Fruit fly (Drosophila melanogaster) whole organism, prepupa: ENCODE results near the gene CG1271.

Source experiments
- Blimp-1 ChIP-seq: fragments of 200-800 bp; sonication (Bioruptor generic); optimal IDR thresholded peaks from 3 replicates; lab custom pipeline; 2017; ENCODE audit warnings: missing biosample characterization, missing genetic modification characterization, mild to moderate bottlenecking, moderate library complexity, missing genetic modification reagents
- CG10631 ChIP-seq: fragments of 200-800 bp; sonication (Bioruptor generic); optimal IDR thresholded peaks from 2 replicates; lab custom pipeline; 2016; ENCODE audit warnings: missing biosample characterization, missing genetic modification characterization
- CG10669 ChIP-seq: fragments of 200-800 bp; sonication (Bioruptor generic); optimal IDR thresholded peaks from 3 replicates; lab custom pipeline; 2018; ENCODE audit warnings: missing biosample characterization, mild to moderate bottlenecking, missing genetic modification characterization, moderate library complexity
- CG11294 ChIP-seq: fragments of 200-800 bp; sonication (Bioruptor generic); IDR thresholded peaks from 2 replicates; pipeline ENCODE4 v1.3.6; 2022; ENCODE audit warnings: missing biosample characterization, missing genetic modification characterization
- CG11762 ChIP-seq: fragments of 200-800 bp; sonication (Bioruptor generic); optimal IDR thresholded peaks from 3 replicates; lab custom pipeline; 2016; ENCODE audit warnings: missing biosample characterization, missing genetic modification characterization; ENCODE audit not compliant: insufficient read depth
- CG11902 ChIP-seq: fragments of 200-800 bp; sonication (Bioruptor generic); optimal IDR thresholded peaks from 3 replicates; lab custom pipeline; 2016; ENCODE audit warnings: missing biosample characterization, missing genetic modification characterization
- CG15336 ChIP-seq: fragments of 200-800 bp; sonication (Bioruptor generic); IDR thresholded peaks from 2 replicates; pipeline ENCODE4 v1.3.6; 2022; ENCODE audit warnings: missing biosample characterization, missing genetic modification characterization
- CG1621 ChIP-seq: fragments of 200-800 bp; sonication (Bioruptor generic); optimal IDR thresholded peaks from 3 replicates; lab custom pipeline; 2018; ENCODE audit warnings: missing biosample characterization, mild to moderate bottlenecking, missing genetic modification characterization
- CG16779 ChIP-seq: fragments of 200-800 bp; sonication (Bioruptor generic); optimal IDR thresholded peaks from 3 replicates; lab custom pipeline; 2017; ENCODE audit warnings: missing biosample characterization, mild to moderate bottlenecking, missing genetic modification characterization
- CG3032 ChIP-seq: fragments of 200-800 bp; optimal IDR thresholded peaks from 2 replicates; lab custom pipeline; 2019; ENCODE audit warnings: missing biosample characterization, mild to moderate bottlenecking, missing genetic modification characterization, moderate library complexity
- CG32006 ChIP-seq: fragments of 200-800 bp; sonication (Bioruptor generic); optimal IDR thresholded peaks from 3 replicates; lab custom pipeline; 2017; ENCODE audit warnings: missing biosample characterization, mild to moderate bottlenecking, missing genetic modification characterization
- CG34406 ChIP-seq: fragments of 200-800 bp; sonication (Bioruptor generic); optimal IDR thresholded peaks from 3 replicates; lab custom pipeline; 2016; ENCODE audit warnings: missing biosample characterization, missing genetic modification characterization
- CG3919 ChIP-seq: fragments of 200-800 bp; sonication (Bioruptor generic); optimal IDR thresholded peaks from 3 replicates; lab custom pipeline; 2016; ENCODE audit warnings: missing biosample characterization, missing genetic modification characterization
- CG6163 ChIP-seq: fragments of 200-800 bp; sonication (Bioruptor generic); IDR thresholded peaks from 3 replicates; pipeline ENCODE4 v1.3.6; 2022; ENCODE audit warnings: missing biosample characterization, missing genetic modification characterization
- CG6276 ChIP-seq: fragments of 200-800 bp; sonication (Bioruptor generic); optimal IDR thresholded peaks from 2 replicates; lab custom pipeline; 2017; ENCODE audit warnings: missing biosample characterization, mild to moderate bottlenecking, missing genetic modification characterization
- CG6808 ChIP-seq: fragments of 200-800 bp; sonication (Bioruptor generic); optimal IDR thresholded peaks from 3 replicates; lab custom pipeline; 2017; ENCODE audit warnings: missing biosample characterization, missing genetic modification characterization, mild to moderate bottlenecking, moderate library complexity, missing genetic modification reagents
- CG6854 ChIP-seq: fragments of 200-800 bp; sonication (Bioruptor generic); optimal IDR thresholded peaks from 2 replicates; lab custom pipeline; 2017; ENCODE audit warnings: missing biosample characterization, mild to moderate bottlenecking, missing genetic modification characterization
- CG7368 ChIP-seq: fragments of 200-800 bp; sonication (Bioruptor generic); optimal IDR thresholded peaks from 3 replicates; lab custom pipeline; 2016; ENCODE audit warnings: missing biosample characterization, missing genetic modification characterization
- CG8319 ChIP-seq: fragments of 200-800 bp; sonication (Bioruptor generic); optimal IDR thresholded peaks from 3 replicates; lab custom pipeline; 2016; ENCODE audit warnings: missing biosample characterization, missing genetic modification characterization
- CG9139 ChIP-seq: fragments of 200-800 bp; sonication (Bioruptor generic); optimal IDR thresholded peaks from 3 replicates; lab custom pipeline; 2017; ENCODE audit warnings: missing biosample characterization, mild to moderate bottlenecking, missing genetic modification characterization
- Eip78C ChIP-seq: fragments of 200-800 bp; sonication (Bioruptor generic); peaks from one replicate; lab custom pipeline; 2016; ENCODE audit warnings: missing biosample characterization, missing genetic modification characterization
- Eip93F ChIP-seq: fragments of 200-800 bp; sonication (Bioruptor generic); optimal IDR thresholded peaks from 2 replicates; lab custom pipeline; 2016; ENCODE audit warnings: missing biosample characterization, mild to moderate bottlenecking, missing genetic modification characterization
- Ets21C ChIP-seq: fragments of 200-800 bp; sonication (Bioruptor generic); optimal IDR thresholded peaks from 3 replicates; lab custom pipeline; 2016; ENCODE audit warnings: missing biosample characterization, missing genetic modification characterization
- Ets96B ChIP-seq: fragments of 200-800 bp; optimal IDR thresholded peaks from 2 replicates; lab custom pipeline; 2019; ENCODE audit warnings: missing biosample characterization, mild to moderate bottlenecking, missing genetic modification characterization, moderate library complexity
- Hr39 ChIP-seq: fragments of 200-800 bp; sonication (Bioruptor generic); optimal IDR thresholded peaks from 2 replicates; lab custom pipeline; 2016; ENCODE audit warnings: missing biosample characterization, missing genetic modification characterization
- Hr4 ChIP-seq: fragments of 200-800 bp; sonication (Bioruptor generic); optimal IDR thresholded peaks from 3 replicates; lab custom pipeline; 2016; ENCODE audit warnings: missing biosample characterization, missing genetic modification characterization
- Lpt ChIP-seq: fragments of 200-800 bp; sonication (Bioruptor generic); optimal IDR thresholded peaks from 3 replicates; lab custom pipeline; 2016; ENCODE audit warnings: missing biosample characterization, missing genetic modification characterization
- Met ChIP-seq: fragments of 200-800 bp; sonication (Bioruptor generic); optimal IDR thresholded peaks from 3 replicates; lab custom pipeline; 2016; ENCODE audit warnings: missing biosample characterization, missing genetic modification characterization
- Smox ChIP-seq: fragments of 200-800 bp; sonication (Bioruptor generic); optimal IDR thresholded peaks from 3 replicates; lab custom pipeline; 2016; ENCODE audit warnings: missing biosample characterization, missing genetic modification characterization
- Sox102F ChIP-seq: fragments of 200-800 bp; sonication (Bioruptor generic); optimal IDR thresholded peaks from 2 replicates; lab custom pipeline; 2016; ENCODE audit warnings: missing biosample characterization, mild to moderate bottlenecking, missing genetic modification characterization
- Sox15 ChIP-seq: fragments of 200-800 bp; sonication (Bioruptor generic); optimal IDR thresholded peaks from 3 replicates; lab custom pipeline; 2016; ENCODE audit warnings: missing biosample characterization, missing genetic modification characterization
- achi ChIP-seq: fragments of 200-800 bp; sonication (Bioruptor generic); optimal IDR thresholded peaks from 3 replicates; lab custom pipeline; 2016; ENCODE audit warnings: missing biosample characterization, missing genetic modification characterization
- acj6 ChIP-seq: fragments of 200-800 bp; sonication (Bioruptor generic); optimal IDR thresholded peaks from 3 replicates; lab custom pipeline; 2016; ENCODE audit warnings: missing biosample characterization, missing genetic modification characterization
- cyc ChIP-seq: fragments of 200-800 bp; sonication (Bioruptor generic); optimal IDR thresholded peaks from 3 replicates; lab custom pipeline; 2016; ENCODE audit warnings: missing biosample characterization, missing genetic modification characterization
- dac ChIP-seq: fragments of 200-800 bp; sonication (Bioruptor generic); optimal IDR thresholded peaks from 2 replicates; lab custom pipeline; 2017; ENCODE audit warnings: missing biosample characterization, mild to moderate bottlenecking, missing genetic modification characterization
- dsx ChIP-seq: fragments of 200-800 bp; optimal IDR thresholded peaks from 3 replicates; lab custom pipeline; 2019; ENCODE audit warnings: missing biosample characterization, mild to moderate bottlenecking, missing genetic modification characterization, moderate library complexity; ENCODE audit not compliant: poor library complexity, severe bottlenecking
- eg ChIP-seq: fragments of 200-800 bp; sonication (Bioruptor generic); IDR thresholded peaks from 3 replicates; pipeline ENCODE4 v1.3.6; 2022; ENCODE audit warnings: missing biosample characterization, missing genetic modification characterization
- esn ChIP-seq: fragments of 200-800 bp; sonication (Bioruptor generic); optimal IDR thresholded peaks from 2 replicates; lab custom pipeline; 2016; ENCODE audit warnings: missing biosample characterization, mild to moderate bottlenecking, missing genetic modification characterization, moderate library complexity
- fd59A ChIP-seq: fragments of 200-800 bp; sonication (Bioruptor generic); optimal IDR thresholded peaks from 2 replicates; lab custom pipeline; 2017; ENCODE audit warnings: missing biosample characterization, mild to moderate bottlenecking, missing genetic modification characterization, missing genetic modification reagents
- fd85E ChIP-seq: fragments of 200-800 bp; sonication (Bioruptor generic); optimal IDR thresholded peaks from 3 replicates; lab custom pipeline; 2016; ENCODE audit warnings: missing biosample characterization, missing genetic modification characterization
- fkh ChIP-seq: fragments of 200-800 bp; sonication (Bioruptor generic); optimal IDR thresholded peaks from 3 replicates; lab custom pipeline; 2017; ENCODE audit warnings: missing biosample characterization, mild to moderate bottlenecking, missing genetic modification characterization, moderate library complexity
- lz ChIP-seq: fragments of 200-800 bp; sonication (Bioruptor generic); optimal IDR thresholded peaks from 3 replicates; lab custom pipeline; 2016; ENCODE audit warnings: missing biosample characterization, missing genetic modification characterization
- pdm3 ChIP-seq: fragments of 200-800 bp; sonication (Bioruptor generic); optimal IDR thresholded peaks from 3 replicates; lab custom pipeline; 2016; ENCODE audit warnings: missing biosample characterization, missing genetic modification characterization
- salr ChIP-seq, 2 experiments: fragments of 200-800 bp; sonication (Bioruptor generic); optimal IDR thresholded peaks; 3 replicates each; lab custom pipeline; 2016 to 2018; ENCODE audit warnings: missing biosample characterization in 2 of 2, missing genetic modification characterization in 2 of 2, mild to moderate bottlenecking in 1 of 2
- spab ChIP-seq: fragments of 200-800 bp; sonication (Bioruptor generic); optimal IDR thresholded peaks from 2 replicates; lab custom pipeline; 2017; ENCODE audit warnings: missing biosample characterization, mild to moderate bottlenecking, missing genetic modification characterization, missing genetic modification reagents
- ss ChIP-seq, 2 experiments: fragments of 200-800 bp; sonication (Bioruptor generic); optimal IDR thresholded peaks; 2 replicates in 1 of 2; 3 replicates in 1 of 2; lab custom pipeline; 2017 to 2018; ENCODE audit warnings: mild to moderate bottlenecking in 2 of 2, missing biosample characterization in 2 of 2, missing genetic modification characterization in 2 of 2, moderate library complexity in 1 of 2
- svp ChIP-seq: fragments of 200-800 bp; sonication (Bioruptor generic); peaks from one replicate; lab custom pipeline; 2016; ENCODE audit warnings: missing biosample characterization, missing genetic modification characterization
- topi ChIP-seq: fragments of 200-800 bp; sonication (Bioruptor generic); optimal IDR thresholded peaks from 3 replicates; lab custom pipeline; 2016; ENCODE audit warnings: missing biosample characterization, missing genetic modification characterization
- vri ChIP-seq: fragments of 200-800 bp; sonication (Bioruptor generic); optimal IDR thresholded peaks from 3 replicates; lab custom pipeline; 2016; ENCODE audit warnings: missing biosample characterization, mild to moderate bottlenecking, missing genetic modification characterization

CG1271 gene

DNA sequence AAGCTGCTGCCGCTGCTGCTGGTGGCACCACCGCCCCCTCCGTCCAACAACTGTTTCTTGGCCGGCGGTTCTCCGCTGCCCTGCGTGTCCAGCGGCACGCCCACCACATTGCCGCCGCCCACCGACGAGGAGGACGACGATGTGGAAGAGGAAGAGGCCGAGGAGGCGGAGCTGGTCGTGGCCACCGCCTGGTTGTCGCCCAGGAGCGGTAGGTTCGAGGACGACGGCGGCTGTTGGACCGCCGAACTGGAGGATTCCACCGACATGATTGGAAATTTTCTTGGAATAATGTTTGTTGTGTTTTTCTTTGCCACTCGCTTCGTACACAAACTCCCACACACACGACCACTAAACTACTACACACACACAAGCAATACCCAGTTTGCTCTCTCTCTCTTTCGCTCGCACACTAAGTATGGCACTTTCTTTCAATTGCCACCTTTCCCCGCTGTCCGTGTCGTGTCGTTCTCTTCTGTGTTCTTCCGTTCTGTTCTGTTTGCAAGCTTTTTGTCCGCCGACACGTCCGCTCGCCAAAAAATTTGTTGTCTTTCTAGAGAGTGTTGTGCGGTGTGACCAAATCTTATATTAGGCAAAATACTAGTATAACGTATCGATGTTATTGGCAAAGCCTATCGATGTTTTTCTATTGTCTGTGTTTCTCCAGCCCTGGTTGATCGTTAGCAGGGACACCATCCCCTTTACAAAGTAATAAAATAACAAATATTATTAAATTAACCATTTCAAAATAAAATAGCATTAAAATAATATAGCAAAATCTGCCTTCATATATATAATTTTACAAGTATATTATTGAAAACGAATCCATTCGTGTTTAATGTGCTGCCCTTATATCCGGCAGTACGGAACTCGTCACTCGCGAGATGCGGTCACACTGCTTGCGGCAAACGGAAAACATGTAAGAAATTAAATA lies 18.2 kb downstream of the CG1271 start, which contains the start of the genes CG32486 and PAN3:
CG32486 (minus strand) TSS at position 566 of the 931 bp plus-strand sequence.
PAN3 (plus strand) TSS at position 860 of the 931 bp plus-strand sequence.
- TF ChIP-seq Eip78C, result peak; percentile 78
- TF ChIP-seq CG11294 (GFP tag; lab: Robert Waterston, UW), result no peak
- peak; percentile 6 for TF ChIP-seq Met (GFP tag; lab: Kevin White, UChicago)
- TF ChIP-seq CG6163 (GFP tag; lab: Robert Waterston, UW), result peak; percentile 81
- peak; percentile 24 for TF ChIP-seq CG3032
- TF ChIP-seq topi (GFP tag; lab: Kevin White, UChicago), result peak; percentile 11
- TF ChIP-seq esn (GFP tag; lab: Kevin White, UChicago), result peak; percentile 38
- TF ChIP-seq Smox (GFP tag; lab: Kevin White, UChicago), result peak; percentile 21
- TF ChIP-seq CG7368, result peak; percentile 1
- TF ChIP-seq Blimp-1 (GFP tag; lab: Kevin White, UChicago), result no peak
- TF ChIP-seq achi (GFP tag; lab: Kevin White, UChicago), result no peak
- no peak for TF ChIP-seq Sox102F (GFP tag; lab: Kevin White, UChicago)
- no peak for TF ChIP-seq CG11762 (GFP tag; lab: Kevin White, UChicago)
- TF ChIP-seq CG32006 (GFP tag; lab: Kevin White, UChicago), result no peak
- peak; percentile 56 for TF ChIP-seq CG6854 (GFP tag; lab: Kevin White, UChicago)
- peak; percentile 61 for TF ChIP-seq Lpt (GFP tag; lab: Kevin White, UChicago)
- TF ChIP-seq CG11902 (GFP tag; lab: Kevin White, UChicago), result no peak
- TF ChIP-seq CG10631, result peak; percentile 16
- TF ChIP-seq CG6808 (GFP tag; lab: Kevin White, UChicago), result no peak
- TF ChIP-seq Hr4 (GFP tag; lab: Kevin White, UChicago), result no peak
- TF ChIP-seq fd85E (GFP tag; lab: Kevin White, UChicago), result peak; percentile 52
- no peak for TF ChIP-seq cyc (GFP tag; lab: Kevin White, UChicago)
- TF ChIP-seq CG9139 (GFP tag; lab: Kevin White, UChicago), result peak; percentile 58
- TF ChIP-seq spab (GFP tag; lab: Kevin White, UChicago), result no peak
- TF ChIP-seq svp (GFP tag; lab: Kevin White, UChicago), result peak; percentile 73
- peak in 1 of 2 experiments; percentile 17 for TF ChIP-seq salr (GFP tag; optimal IDR thresholded peaks at IDR 0.05; lab: Kevin White, UChicago)
- no peak for TF ChIP-seq CG8319 (GFP tag; lab: Kevin White, UChicago)
- TF ChIP-seq CG1621 (tag; lab: Kevin White, UChicago), result peak; percentile 99
- TF ChIP-seq fd59A (GFP tag; lab: Kevin White, UChicago), result no peak
- peak; percentile 96 for TF ChIP-seq dsx (GFP tag; lab: Kevin White, UChicago)
- no peak for TF ChIP-seq pdm3 (GFP tag; lab: Kevin White, UChicago)
- peak; percentile 43 to 65 for TF ChIP-seq ss (GFP tag; optimal IDR thresholded peaks at IDR 0.05; lab: Kevin White, UChicago)
- TF ChIP-seq fkh (GFP tag; lab: Kevin White, UChicago), result peak; percentile 68
- TF ChIP-seq lz (GFP tag; lab: Kevin White, UChicago), result no peak
- no peak for TF ChIP-seq CG34406 (GFP tag; lab: Kevin White, UChicago)
- TF ChIP-seq dac (GFP tag; lab: Kevin White, UChicago), result no peak
- peak; percentile 82 for TF ChIP-seq vri (GFP tag; lab: Kevin White, UChicago)
- no peak for TF ChIP-seq Hr39 (GFP tag; lab: Kevin White, UChicago)
- no peak for TF ChIP-seq Sox15
- TF ChIP-seq Ets96B (tag; lab: Kevin White, UChicago), result peak; percentile 16
- TF ChIP-seq CG6276, result no peak
- peak; percentile 64; the same call in 1 of the 2 replicates for TF ChIP-seq CG15336 (GFP tag; lab: Robert Waterston, UW)
- peak; percentile 54 for TF ChIP-seq CG3919 (GFP tag; lab: Kevin White, UChicago)
- no peak for TF ChIP-seq CG10669 (GFP tag; lab: Kevin White, UChicago)
- TF ChIP-seq acj6, result no peak
- no peak for TF ChIP-seq Ets21C
- TF ChIP-seq eg (GFP tag; lab: Robert Waterston, UW), result peak; percentile 47; the same call in 2 of the 3 replicates
- peak; percentile 54 for TF ChIP-seq CG16779 (tag; lab: Kevin White, UChicago)
- TF ChIP-seq Eip93F (GFP tag; lab: Kevin White, UChicago), result no peak
